Worm (Caenorhabditis elegans): Measurements from ENCODE around the gene srg-34.
A peak's percentile ranks its signal among the peaks of the same experiment; 100 is the strongest.

The srg-34 gene

ce11 chrV:18556488-18556887, 8.2 kb downstream of the srg-34 start, which contains the start of the genes ttr-24 and ttr-25:
Gene ttr-24 (minus strand): TSS chrV:18556643.
Gene ttr-25 (plus strand): TSS chrV:18556714.
- TF ChIP-seq sptf-1 (tag; optimal IDR thresholded peaks at IDR 0.05) = no peak
- no peak for TF ChIP-seq mef-2 (tag; optimal IDR thresholded peaks at IDR 0.05)
- TF ChIP-seq rnt-1 (tag; optimal IDR thresholded peaks at IDR 0.05) = peak; percentile 51
- TF ChIP-seq nhr-71 (tag; optimal IDR thresholded peaks at IDR 0.05) = peak; percentile 42
- TF ChIP-seq Y116A8C.19 (tag; optimal IDR thresholded peaks at IDR 0.05; ENCODE audit: borderline replicate concordance) = no peak
- no peak for TF ChIP-seq efl-1 (optimal IDR thresholded peaks at IDR 0.05)
- no peak for TF ChIP-seq efl-1 (GFP tag; optimal IDR thresholded peaks at IDR 0.05 in 1 of 2)
- no peak for TF ChIP-seq snpc-4 (tag; optimal IDR thresholded peaks at IDR 0.05)
- TF ChIP-seq nhr-19 (GFP tag; conservative IDR thresholded peaks at IDR 0.05) = peak; percentile 28
- TF ChIP-seq ceh-82 (tag; optimal IDR thresholded peaks at IDR 0.05) = no peak
- TF ChIP-seq hlh-17 (GFP tag; optimal IDR thresholded peaks at IDR 0.05; ENCODE audit: borderline replicate concordance) = no peak
- peak; percentile 32 for TF ChIP-seq lin-14 (GFP tag; optimal IDR thresholded peaks at IDR 0.05)
- no peak for TF ChIP-seq skn-1 (tag; optimal IDR thresholded peaks at IDR 0.05)
- no peak for TF ChIP-seq lir-3 (tag; optimal IDR thresholded peaks at IDR 0.05; ENCODE audit: poor library complexity)
- peak; percentile 38 for TF ChIP-seq unc-130 (tag; optimal IDR thresholded peaks at IDR 0.05)
- no peak for TF ChIP-seq hlh-4 (tag; optimal IDR thresholded peaks at IDR 0.05)
- no peak for TF ChIP-seq elt-2 (tag; optimal IDR thresholded peaks at IDR 0.05)
- TF ChIP-seq lin-39 (tag; optimal IDR thresholded peaks at IDR 0.05) = no peak
- no peak for TF ChIP-seq swsn-7 (tag; optimal IDR thresholded peaks at IDR 0.05)
- no peak for TF ChIP-seq unc-62 (GFP tag; optimal IDR thresholded peaks at IDR 0.05)

- TF ChIP-seq fkh-4 (tag; optimal IDR thresholded peaks at IDR 0.05; ENCODE audit: borderline replicate concordance) (no peak), efl-3 (GFP tag; optimal IDR thresholded peaks at IDR 0.05) (no peak), blmp-1 (tag; optimal IDR thresholded peaks at IDR 0.05) (no peak), ztf-4 (tag; optimal IDR thresholded peaks at IDR 0.05) (no peak), sup-37 (GFP tag; optimal IDR thresholded peaks at IDR 0.05) (no peak), F16B12.6 (tag; optimal IDR thresholded peaks at IDR 0.05) (no peak), alr-1 (tag; optimal IDR thresholded peaks at IDR 0.05; ENCODE audit: borderline replicate concordance) (no peak), nhr-47 (tag; optimal IDR thresholded peaks at IDR 0.05) (no peak), egl-27 (tag; optimal IDR thresholded peaks at IDR 0.05) (no peak), ztf-11 (tag; optimal IDR thresholded peaks at IDR 0.05) (no peak), ceh-8 (GFP tag; optimal IDR thresholded peaks at IDR 0.05) (no peak), lin-13 (GFP tag; optimal IDR thresholded peaks at IDR 0.05) (no peak), pqm-1 (tag; optimal IDR thresholded peaks at IDR 0.05) (no peak), nhr-71 (tag; optimal IDR thresholded peaks at IDR 0.05) (no peak), C16A3.4 (tag; optimal IDR thresholded peaks at IDR 0.05) (no peak), unc-30 (tag; optimal IDR thresholded peaks at IDR 0.05) (no peak), fkh-10 (GFP tag; optimal IDR thresholded peaks at IDR 0.05) (no peak), nhr-11 (tag; optimal IDR thresholded peaks at IDR 0.05) (no peak), irx-1 (tag; optimal IDR thresholded peaks at IDR 0.05) (no peak), mab-9 (GFP tag; IDR thresholded peaks at IDR 0.05) (no peak)
Observed at ce11 chrV:18553750-18554149, 10.9 kb downstream of the srg-34 start, which contains the start of gene Y51A2D.8. Gene Y51A2D.8 (minus strand): TSS chrV:18553850.

- TF ChIP-seq nhr-71 (tag; optimal IDR thresholded peaks at IDR 0.05) = no peak
- no peak for TF ChIP-seq unc-30 (tag; optimal IDR thresholded peaks at IDR 0.05)
- TF ChIP-seq egl-27 (tag; optimal IDR thresholded peaks at IDR 0.05) = no peak
- no peak for TF ChIP-seq egl-13 (tag; optimal IDR thresholded peaks at IDR 0.05)
- no peak for TF ChIP-seq alr-1 (tag; optimal IDR thresholded peaks at IDR 0.05; ENCODE audit: borderline replicate concordance)
- no peak for TF ChIP-seq mef-2 (tag; optimal IDR thresholded peaks at IDR 0.05)
- no peak for TF ChIP-seq lir-3 (tag; optimal IDR thresholded peaks at IDR 0.05; ENCODE audit: poor library complexity)
- no peak for TF ChIP-seq nhr-85 (tag)
- no peak for TF ChIP-seq efl-3 (GFP tag; optimal IDR thresholded peaks at IDR 0.05)
- no peak for TF ChIP-seq fkh-10 (GFP tag; optimal IDR thresholded peaks at IDR 0.05)
- TF ChIP-seq nhr-20 (tag; optimal IDR thresholded peaks at IDR 0.05) = no peak
- TF ChIP-seq unc-98 (GFP tag; IDR thresholded peaks at IDR 0.05) = no peak
Observed at ce11 chrV:18536015-18536414, 28.7 kb downstream of the srg-34 start.

All from whole organism, L1 larva.